Fruit fly (Drosophila melanogaster) whole organism, embryonic: ENCODE measurements around the gene rempA.

Experiments used
- Aef1 ChIP-seq: fragments of 200-800 bp; sonication (Bioruptor generic); IDR thresholded peaks from 3 replicates; pipeline ENCODE4 v1.3.6; 2022; ENCODE audit warnings: missing biosample characterization, missing genetic modification characterization
- Atf6 ChIP-seq: fragments of 200-800 bp; sonication (Bioruptor generic); IDR thresholded peaks from 2 replicates; pipeline ENCODE4 v1.3.6; 2022; ENCODE audit warnings: missing biosample characterization, missing genetic modification characterization
- Blimp-1 ChIP-seq: fragments of 200-800 bp; sonication (Bioruptor generic); optimal IDR thresholded peaks from 3 replicates; lab custom pipeline; 2018; ENCODE audit warnings: missing biosample characterization, missing genetic modification characterization, mild to moderate bottlenecking, moderate library complexity, missing genetic modification reagents
- CG11093 ChIP-seq: fragments of 200-800 bp; sonication (Bioruptor generic); IDR thresholded peaks from 3 replicates; pipeline ENCODE4 v1.3.6; 2022; ENCODE audit warnings: missing biosample characterization, missing genetic modification characterization
- CG11695 ChIP-seq: fragments of 200-800 bp; sonication (Bioruptor generic); IDR thresholded peaks from 3 replicates; pipeline ENCODE4 v1.3.6; 2022; ENCODE audit warnings: missing biosample characterization, missing genetic modification characterization
- CG12744 ChIP-seq: fragments of 200-800 bp; sonication (Bioruptor generic); optimal IDR thresholded peaks from 2 replicates; lab custom pipeline; 2016; ENCODE audit warnings: missing biosample characterization, missing genetic modification characterization
- CG14965 ChIP-seq: fragments of 200-800 bp; sonication (Bioruptor generic); optimal IDR thresholded peaks from 2 replicates; lab custom pipeline; 2016; ENCODE audit warnings: missing biosample characterization, missing genetic modification characterization, borderline replicate concordance
- CG1603 ChIP-seq: fragments of 200-800 bp; sonication (Bioruptor generic); optimal IDR thresholded peaks from 2 replicates; lab custom pipeline; 2019; ENCODE audit warnings: missing biosample characterization, mild to moderate bottlenecking, missing genetic modification characterization, moderate library complexity
- CG17829 ChIP-seq: fragments of 200-800 bp; optimal IDR thresholded peaks from 2 replicates; lab custom pipeline; 2019; ENCODE audit warnings: missing biosample characterization, mild to moderate bottlenecking, missing genetic modification characterization, moderate library complexity
- CG1832 ChIP-seq: fragments of 200-800 bp; sonication (Bioruptor generic); optimal IDR thresholded peaks from 2 replicates; lab custom pipeline; 2017; ENCODE audit warnings: missing biosample characterization, mild to moderate bottlenecking, missing genetic modification characterization, inconsistent platforms
- CG2889 ChIP-seq: fragments of 200-800 bp; sonication (Bioruptor generic); IDR thresholded peaks from 3 replicates; pipeline ENCODE4 v1.3.6; 2022; ENCODE audit warnings: missing biosample characterization, missing genetic modification characterization
- CG3281 ChIP-seq: fragments of 200-800 bp; sonication (Bioruptor generic); optimal IDR thresholded peaks from 3 replicates; lab custom pipeline; 2017; ENCODE audit warnings: missing biosample characterization, mild to moderate bottlenecking, missing genetic modification characterization
- CG3407 ChIP-seq: fragments of 200-800 bp; sonication (Bioruptor generic); optimal IDR thresholded peaks from 2 replicates; lab custom pipeline; 2018; ENCODE audit warnings: missing biosample characterization, mild to moderate bottlenecking, missing genetic modification characterization
- CG42726 ChIP-seq: fragments of 200-800 bp; sonication (Bioruptor generic); IDR thresholded peaks from 2 replicates; pipeline ENCODE4 v1.3.6; 2022; ENCODE audit warnings: missing biosample characterization, missing genetic modification characterization; ENCODE audit not compliant: partially characterized antibody
- CG43689 ChIP-seq: fragments of 200-800 bp; sonication (Bioruptor generic); IDR thresholded peaks from 2 replicates; pipeline ENCODE4 v1.3.6; 2022; ENCODE audit warnings: missing biosample characterization, missing genetic modification characterization
- CG6654 ChIP-seq: fragments of 200-800 bp; sonication (Bioruptor generic); optimal IDR thresholded peaks from 2 replicates; lab custom pipeline; 2017; ENCODE audit warnings: missing biosample characterization, mild to moderate bottlenecking, missing genetic modification characterization
- CG6689 ChIP-seq: fragments of 200-800 bp; sonication (Bioruptor generic); IDR thresholded peaks from 2 replicates; pipeline ENCODE4 v1.3.6; 2022; ENCODE audit warnings: missing biosample characterization, missing genetic modification characterization
- CG7556 ChIP-seq: fragments of 200-800 bp; sonication (Bioruptor generic); optimal IDR thresholded peaks from 2 replicates; lab custom pipeline; 2017; ENCODE audit warnings: missing biosample characterization, mild to moderate bottlenecking, missing genetic modification characterization
- CG7745 ChIP-seq: fragments of 200-800 bp; sonication (Bioruptor generic); optimal IDR thresholded peaks from 2 replicates; lab custom pipeline; 2018; ENCODE audit warnings: missing biosample characterization, mild to moderate bottlenecking, missing genetic modification characterization, moderate library complexity
- CG7839 ChIP-seq: fragments of 200-800 bp; sonication (Bioruptor generic); optimal IDR thresholded peaks from 3 replicates; lab custom pipeline; 2018; ENCODE audit warnings: missing biosample characterization, mild to moderate bottlenecking, missing genetic modification characterization, moderate library complexity
- CG8944 ChIP-seq: fragments of 200-800 bp; sonication (Bioruptor generic); optimal IDR thresholded peaks from 3 replicates; lab custom pipeline; 2016; ENCODE audit warnings: missing biosample characterization, missing genetic modification characterization
- Doc2 ChIP-seq: fragments of 200-800 bp; sonication (Bioruptor generic); IDR thresholded peaks from 2 replicates; pipeline ENCODE4 v1.3.6; 2022; ENCODE audit warnings: missing biosample characterization, missing genetic modification characterization
- Drgx ChIP-seq: fragments of 200-800 bp; sonication (Bioruptor generic); IDR thresholded peaks from 2 replicates; pipeline ENCODE4 v1.3.6; 2022; ENCODE audit warnings: missing biosample characterization, missing genetic modification characterization
- Fer2 ChIP-seq: fragments of 200-800 bp; sonication (Bioruptor generic); optimal IDR thresholded peaks from 2 replicates; lab custom pipeline; 2018; ENCODE audit warnings: missing biosample characterization, mild to moderate bottlenecking, missing genetic modification characterization, moderate library complexity
- HLHmδ ChIP-seq: fragments of 200-800 bp; sonication (Bioruptor generic); optimal IDR thresholded peaks from 2 replicates; lab custom pipeline; 2018; ENCODE audit warnings: missing biosample characterization, mild to moderate bottlenecking, missing genetic modification characterization, moderate library complexity
- HmgZ ChIP-seq: fragments of 200-800 bp; sonication (Bioruptor generic); optimal IDR thresholded peaks from 2 replicates; lab custom pipeline; 2018; ENCODE audit warnings: missing biosample characterization, mild to moderate bottlenecking, missing genetic modification characterization
- MESR4 ChIP-seq: fragments of 200-800 bp; sonication (Bioruptor generic); optimal IDR thresholded peaks from 2 replicates; lab custom pipeline; 2018; ENCODE audit warnings: missing biosample characterization, mild to moderate bottlenecking, missing genetic modification characterization, moderate library complexity
- Sox102F ChIP-seq: fragments of 200-800 bp; sonication (Bioruptor generic); optimal IDR thresholded peaks from 2 replicates; lab custom pipeline; 2018; ENCODE audit warnings: missing biosample characterization, mild to moderate bottlenecking, missing genetic modification characterization, moderate library complexity
- Taf1 ChIP-seq: fragments of 200-800 bp; sonication (Bioruptor generic); IDR thresholded peaks from 2 replicates; pipeline ENCODE4 v1.3.6; 2022; ENCODE audit warnings: missing biosample characterization, missing genetic modification characterization
- Xbp1 ChIP-seq: fragments of 200-800 bp; sonication (Bioruptor generic); optimal IDR thresholded peaks from 3 replicates; lab custom pipeline; 2016; ENCODE audit warnings: missing biosample characterization, mild to moderate bottlenecking, missing genetic modification characterization
- amos ChIP-seq: fragments of 200-800 bp; sonication (Bioruptor generic); IDR thresholded peaks from 2 replicates; pipeline ENCODE4 v1.3.6; 2022; ENCODE audit warnings: missing biosample characterization, missing genetic modification characterization; ENCODE audit not compliant: partially characterized antibody
- aop ChIP-seq: fragments of 200-800 bp; sonication (Bioruptor generic); IDR thresholded peaks from 2 replicates; pipeline ENCODE4 v1.3.6; 2022; ENCODE audit warnings: missing biosample characterization, missing genetic modification characterization
- ase ChIP-seq: fragments of 200-800 bp; sonication (Bioruptor generic); IDR thresholded peaks from 3 replicates; pipeline ENCODE4 v1.3.6; 2022; ENCODE audit warnings: missing biosample characterization, missing genetic modification characterization
- ato ChIP-seq: fragments of 200-800 bp; sonication (Bioruptor generic); IDR thresholded peaks from 2 replicates; pipeline ENCODE4 v1.3.6; 2022; ENCODE audit warnings: missing biosample characterization, missing genetic modification characterization; ENCODE audit not compliant: partially characterized antibody
- bab2 ChIP-seq: fragments of 200-800 bp; sonication (Bioruptor generic); optimal IDR thresholded peaks from 2 replicates; lab custom pipeline; 2016; ENCODE audit warnings: missing biosample characterization, missing genetic modification characterization
- bsh ChIP-seq, 2 experiments: fragments of 200-800 bp; sonication (Bioruptor generic); optimal IDR thresholded peaks; 2 replicates each; lab custom pipeline; 2017 to 2018; ENCODE audit warnings: mild to moderate bottlenecking in 2 of 2, missing biosample characterization in 2 of 2, missing genetic modification characterization in 2 of 2, moderate library complexity in 1 of 2
- cad ChIP-seq: fragments of >200 bp; optimal IDR thresholded peaks from 2 replicates; lab custom pipeline; 2017; ENCODE audit warnings: missing biosample characterization, missing genetic modification characterization
- dysf ChIP-seq: fragments of 200-800 bp; sonication (Bioruptor generic); IDR thresholded peaks from 3 replicates; pipeline ENCODE4 v1.3.6; 2022; ENCODE audit warnings: missing biosample characterization, missing genetic modification characterization
- jing ChIP-seq: fragments of 200-800 bp; sonication (Bioruptor generic); optimal IDR thresholded peaks from 2 replicates; lab custom pipeline; 2018; ENCODE audit warnings: missing biosample characterization, mild to moderate bottlenecking, missing genetic modification characterization
- lbe ChIP-seq: fragments of 200-800 bp; sonication (Bioruptor generic); optimal IDR thresholded peaks from 2 replicates; lab custom pipeline; 2016; ENCODE audit warnings: missing biosample characterization, mild to moderate bottlenecking, missing genetic modification characterization
- oc ChIP-seq: fragments of 200-800 bp; sonication (Bioruptor generic); optimal IDR thresholded peaks from 2 replicates; lab custom pipeline; 2018; ENCODE audit warnings: missing biosample characterization, mild to moderate bottlenecking, missing genetic modification characterization, moderate library complexity
- pho ChIP-seq: fragments of 200-800 bp; sonication (Bioruptor generic); optimal IDR thresholded peaks from 2 replicates; lab custom pipeline; 2016; ENCODE audit warnings: missing biosample characterization, missing genetic modification characterization
- shn ChIP-seq: fragments of 200-800 bp; sonication (Bioruptor generic); optimal IDR thresholded peaks from 3 replicates; lab custom pipeline; 2016; ENCODE audit warnings: missing biosample characterization, missing genetic modification characterization
- stwl ChIP-seq: fragments of 200-800 bp; sonication (Bioruptor generic); optimal IDR thresholded peaks from 3 replicates; lab custom pipeline; 2018; ENCODE audit warnings: missing biosample characterization, mild to moderate bottlenecking, missing genetic modification characterization, moderate library complexity
- tll ChIP-seq, 2 experiments: fragments of 200-800 bp in 1 of 2; fragments of >200 bp in 1 of 2; sonication (Bioruptor generic) in 1 of 2; optimal IDR thresholded peaks; 2 replicates each; lab custom pipeline; 2017 to 2019; ENCODE audit warnings: missing biosample characterization in 2 of 2, missing genetic modification characterization in 2 of 2, mild to moderate bottlenecking in 1 of 2, moderate library complexity in 1 of 2
- twi ChIP-seq: fragments of 200-800 bp; optimal IDR thresholded peaks from 2 replicates; lab custom pipeline; 2019; ENCODE audit warnings: missing biosample characterization, mild to moderate bottlenecking, missing genetic modification characterization, moderate library complexity
- unpg ChIP-seq: fragments of 200-800 bp; sonication (Bioruptor generic); optimal IDR thresholded peaks from 3 replicates; lab custom pipeline; 2018; ENCODE audit warnings: missing biosample characterization, mild to moderate bottlenecking, missing genetic modification characterization, moderate library complexity
- vfl ChIP-seq: fragments of 200-800 bp; sonication (Bioruptor generic); optimal IDR thresholded peaks from 2 replicates; lab custom pipeline; 2016; ENCODE audit warnings: missing biosample characterization, missing genetic modification characterization
- zfh2 ChIP-seq: fragments of 200-800 bp; sonication (Bioruptor generic); optimal IDR thresholded peaks from 2 replicates; lab custom pipeline; 2016; ENCODE audit warnings: missing biosample characterization, missing genetic modification characterization

rempA gene

dm6 chr2L:521001-521827 is 38.9 kb downstream of the rempA start (continued):
- no peak for TF ChIP-seq CG11695 (GFP tag; lab: Robert Waterston, UW)
- no peak for TF ChIP-seq jing (GFP tag; lab: Kevin White, UChicago)
- no peak for TF ChIP-seq CG17829
- no peak for TF ChIP-seq aop (GFP tag; lab: Robert Waterston, UW)
- TF ChIP-seq Sox102F (GFP tag; lab: Kevin White, UChicago), result peak; percentile 10
- no peak for TF ChIP-seq pho (GFP tag; lab: Kevin White, UChicago)
- TF ChIP-seq Drgx (GFP tag; lab: Robert Waterston, UW), result no peak
- no peak for TF ChIP-seq Fer2 (tag; lab: Kevin White, UChicago)
- no peak for TF ChIP-seq CG14965 (GFP tag; lab: Kevin White, UChicago)
- no peak for TF ChIP-seq Aef1
- peak; percentile 65 for TF ChIP-seq CG1832 (GFP tag; lab: Kevin White, UChicago)
- no peak for TF ChIP-seq Atf6 (GFP tag; lab: Robert Waterston, UW)
- no peak for TF ChIP-seq dysf (GFP tag; lab: Robert Waterston, UW)
- no peak for TF ChIP-seq Blimp-1 (GFP tag; lab: Kevin White, UChicago)
- no peak for TF ChIP-seq lbe
- no peak for TF ChIP-seq CG6654
- TF ChIP-seq vfl (GFP tag; lab: Kevin White, UChicago), result no peak
- TF ChIP-seq CG12744 (GFP tag; lab: Kevin White, UChicago), result no peak
- TF ChIP-seq Xbp1 (GFP tag; lab: Kevin White, UChicago), result no peak
- TF ChIP-seq stwl (tag; lab: Kevin White, UChicago), result no peak
- TF ChIP-seq amos (GFP tag; lab: Robert Waterston, UW), result no peak
- no peak for TF ChIP-seq twi (tag; lab: Kevin White, UChicago)
- no peak for TF ChIP-seq CG2889 (GFP tag; lab: Robert Waterston, UW)
- no peak for TF ChIP-seq MESR4
- TF ChIP-seq CG43689 (GFP tag; lab: Robert Waterston, UW), result no peak
- TF ChIP-seq bsh (GFP tag; optimal IDR thresholded peaks at IDR 0.05; lab: Kevin White, UChicago), result no peak
- TF ChIP-seq unpg (GFP tag; lab: Kevin White, UChicago), result peak; percentile 8
- TF ChIP-seq ato (GFP tag; lab: Robert Waterston, UW), result no peak
- no peak for TF ChIP-seq CG3407 (GFP tag; lab: Kevin White, UChicago)
- no peak for TF ChIP-seq Taf1
- no peak for TF ChIP-seq CG7839 (tag; lab: Kevin White, UChicago)
- no peak for TF ChIP-seq CG42726
- no peak for TF ChIP-seq CG8944 (GFP tag; lab: Kevin White, UChicago)
- 0 out of 3 replicates have a peak, but pooled peaks have one; percentile 15 for TF ChIP-seq ase (GFP tag; lab: Robert Waterston, UW)
- TF ChIP-seq tll (GFP tag; optimal IDR thresholded peaks at IDR 0.05; lab: Kevin White, UChicago), result no peak
- TF ChIP-seq cad (GFP tag; lab: Kevin White, UChicago), result no peak
- TF ChIP-seq zfh2 (GFP tag; lab: Kevin White, UChicago), result no peak
- no peak for TF ChIP-seq HLHmδ
- TF ChIP-seq oc (tag; lab: Kevin White, UChicago), result peak; percentile 38
- TF ChIP-seq CG3281 (GFP tag; lab: Kevin White, UChicago), result no peak
- TF ChIP-seq CG6689 (GFP tag; lab: Robert Waterston, UW), result no peak
- no peak for TF ChIP-seq shn (GFP tag; lab: Kevin White, UChicago)
- peak; percentile 59 for TF ChIP-seq CG7745 (tag; lab: Kevin White, UChicago)
- TF ChIP-seq CG11093 (GFP tag; lab: Robert Waterston, UW), result no peak
- no peak for TF ChIP-seq bab2 (GFP tag; lab: Kevin White, UChicago)
- TF ChIP-seq Doc2, result no peak
- no peak for TF ChIP-seq HmgZ (tag; lab: Kevin White, UChicago)
- TF ChIP-seq CG1603 (tag; lab: Kevin White, UChicago), result peak; percentile 13
- no peak for TF ChIP-seq CG7556
